Fruit fly (Drosophila melanogaster) whole organism, pupa: Measurements from ENCODE around the gene CG16789.

Source experiments
- CG10348 ChIP-seq: fragments of 200-800 bp; sonication (Bioruptor generic); IDR thresholded peaks from 2 replicates; pipeline ENCODE4 v1.3.6; 2022; ENCODE audit warnings: missing biosample characterization, missing genetic modification characterization
- CG12605 ChIP-seq: fragments of 200-800 bp; sonication (Bioruptor generic); IDR thresholded peaks from 2 replicates; pipeline ENCODE4 v1.3.6; 2022; ENCODE audit warnings: missing biosample characterization, missing genetic modification characterization
- CG13204 ChIP-seq: fragments of 200-800 bp; sonication (Bioruptor generic); optimal IDR thresholded peaks from 2 replicates; lab custom pipeline; 2018; ENCODE audit warnings: missing biosample characterization, mild to moderate bottlenecking, missing genetic modification characterization, moderate library complexity
- CG14655 ChIP-seq: fragments of 200-800 bp; sonication (Bioruptor generic); optimal IDR thresholded peaks from 3 replicates; lab custom pipeline; 2017; ENCODE audit warnings: mild to moderate bottlenecking, missing biosample characterization, missing genetic modification reagents, missing genetic modification characterization
- CG15710 ChIP-seq: fragments of 200-800 bp; sonication (Bioruptor generic); optimal IDR thresholded peaks from 2 replicates; lab custom pipeline; 2018; ENCODE audit warnings: missing biosample characterization, mild to moderate bottlenecking, missing genetic modification characterization, moderate library complexity
- CG17806 ChIP-seq: fragments of 200-800 bp; sonication (Bioruptor generic); optimal IDR thresholded peaks from 2 replicates; lab custom pipeline; 2018; ENCODE audit warnings: missing biosample characterization, mild to moderate bottlenecking, missing genetic modification characterization, moderate library complexity
- CG32121 ChIP-seq: fragments of 200-800 bp; sonication (Bioruptor generic); IDR thresholded peaks from 2 replicates; pipeline ENCODE4 v1.3.6; 2022; ENCODE audit warnings: missing biosample characterization, missing genetic modification characterization
- CG34367 ChIP-seq: fragments of 200-800 bp; sonication (Bioruptor generic); optimal IDR thresholded peaks from 2 replicates; lab custom pipeline; 2018; ENCODE audit warnings: missing biosample characterization, mild to moderate bottlenecking, missing genetic modification characterization
- CG4496 ChIP-seq: fragments of 200-800 bp; sonication (Bioruptor generic); IDR thresholded peaks from 3 replicates; pipeline ENCODE4 v1.3.6; 2022; ENCODE audit warnings: missing biosample characterization, missing genetic modification characterization
- CG8159 ChIP-seq: fragments of 200-800 bp; sonication (Bioruptor generic); optimal IDR thresholded peaks from 3 replicates; lab custom pipeline; 2018; ENCODE audit warnings: missing biosample characterization, mild to moderate bottlenecking, missing genetic modification characterization, moderate library complexity
- CG8301 ChIP-seq: fragments of 200-800 bp; sonication (Bioruptor generic); optimal IDR thresholded peaks from 2 replicates; lab custom pipeline; 2018; ENCODE audit warnings: missing biosample characterization, mild to moderate bottlenecking, missing genetic modification characterization
- CG9948 ChIP-seq: fragments of 200-800 bp; sonication (Bioruptor generic); optimal IDR thresholded peaks from 2 replicates; lab custom pipeline; 2018; ENCODE audit warnings: missing biosample characterization, mild to moderate bottlenecking, missing genetic modification characterization, moderate library complexity
- D1 ChIP-seq: fragments of 200-800 bp; sonication (Bioruptor generic); optimal IDR thresholded peaks from 2 replicates; lab custom pipeline; 2018; ENCODE audit warnings: missing biosample characterization, mild to moderate bottlenecking, missing genetic modification characterization, moderate library complexity
- EcR ChIP-seq: fragments of 200-800 bp; sonication (Bioruptor generic); optimal IDR thresholded peaks from 3 replicates; lab custom pipeline; 2019; ENCODE audit warnings: missing biosample characterization, missing genetic modification characterization, mild to moderate bottlenecking, moderate library complexity, missing genetic modification reagents
- Ets98B ChIP-seq: fragments of 200-800 bp; sonication (Bioruptor generic); IDR thresholded peaks from 2 replicates; pipeline ENCODE4 v1.3.6; 2022; ENCODE audit warnings: missing biosample characterization, missing genetic modification characterization
- Pif1A ChIP-seq: fragments of 200-800 bp; sonication (Bioruptor generic); optimal IDR thresholded peaks from 3 replicates; lab custom pipeline; 2016; ENCODE audit warnings: missing biosample characterization, missing genetic modification characterization
- Pif1B ChIP-seq: fragments of 200-800 bp; sonication (Bioruptor generic); optimal IDR thresholded peaks from 3 replicates; lab custom pipeline; 2016; ENCODE audit warnings: missing biosample characterization, missing genetic modification characterization
- Snoo ChIP-seq: fragments of 200-800 bp; sonication (Bioruptor generic); optimal IDR thresholded peaks from 3 replicates; lab custom pipeline; 2017; ENCODE audit warnings: missing biosample characterization, mild to moderate bottlenecking, missing genetic modification characterization, inconsistent platforms
- fd96Ca ChIP-seq: fragments of 200-800 bp; sonication (Bioruptor generic); IDR thresholded peaks from 3 replicates; pipeline ENCODE4 v1.3.6; 2022; ENCODE audit warnings: missing biosample characterization, missing genetic modification characterization
- gl ChIP-seq: fragments of 200-800 bp; sonication (Bioruptor generic); optimal IDR thresholded peaks from 2 replicates; lab custom pipeline; 2018; ENCODE audit warnings: missing biosample characterization, mild to moderate bottlenecking, missing genetic modification characterization
- rn ChIP-seq: fragments of 200-800 bp; sonication (Bioruptor generic); IDR thresholded peaks from 2 replicates; pipeline ENCODE4 v1.3.6; 2022; ENCODE audit warnings: missing biosample characterization, missing genetic modification characterization

Gene CG16789

DNA sequence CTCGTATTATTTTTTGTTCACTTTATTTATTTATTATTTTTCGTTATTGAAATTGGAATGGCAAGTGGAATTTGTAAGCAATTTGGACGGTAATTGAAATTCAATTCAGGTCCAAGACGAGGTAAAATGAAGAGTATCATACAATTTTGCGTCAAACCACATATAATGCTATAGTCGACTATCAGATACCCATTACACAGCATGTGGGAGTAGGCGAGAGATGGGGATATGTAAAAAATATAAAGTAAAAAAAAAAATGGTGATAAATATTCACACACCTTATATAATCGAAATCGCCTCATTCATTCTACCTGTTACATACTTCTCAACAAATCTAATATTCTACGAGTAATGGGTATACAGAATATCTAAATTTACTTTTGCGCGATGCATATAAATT is 46.2 kb downstream of the CG16789 start:
- TF ChIP-seq CG8301 (tag; lab: Kevin White, UChicago), result no peak
- no peak for TF ChIP-seq rn (GFP tag; lab: Robert Waterston, UW)
- TF ChIP-seq CG17806 (tag; lab: Kevin White, UChicago), result no peak
- TF ChIP-seq CG13204 (GFP tag; lab: Kevin White, UChicago), result no peak
- no peak for TF ChIP-seq CG4496 (GFP tag; lab: Robert Waterston, UW)
- TF ChIP-seq gl (tag; lab: Kevin White, UChicago), result no peak

DNA sequence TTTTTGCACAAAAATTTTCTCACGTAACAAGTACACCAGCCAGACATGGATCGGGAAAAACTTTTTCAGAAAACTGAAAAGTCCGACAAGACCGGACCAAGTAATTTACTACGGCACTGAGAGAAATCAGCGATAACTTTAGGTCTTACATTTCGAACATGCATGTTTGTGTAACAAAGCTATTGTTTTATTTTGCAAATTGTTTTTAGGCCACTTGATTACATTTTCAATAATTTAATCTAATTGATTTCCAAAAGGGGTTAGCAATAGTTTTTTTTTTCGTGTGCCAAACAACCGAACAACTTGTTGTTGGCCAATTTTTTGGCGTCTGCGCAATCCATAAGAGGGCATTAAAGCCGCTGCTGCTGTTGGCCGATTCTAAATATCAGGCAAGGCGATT is 47.1 kb downstream of the CG16789 start:
- TF ChIP-seq CG12605 (GFP tag; lab: Robert Waterston, UW), result peak; percentile 90
- TF ChIP-seq gl (tag; lab: Kevin White, UChicago), result no peak
- peak; percentile 94 for TF ChIP-seq fd96Ca (GFP tag; lab: Robert Waterston, UW)
- peak; percentile 84 for TF ChIP-seq Snoo
- peak; percentile 95 for TF ChIP-seq Ets98B
- peak; percentile 87 for TF ChIP-seq CG8301 (tag; lab: Kevin White, UChicago)
- peak; percentile 29 for TF ChIP-seq CG34367 (tag; lab: Kevin White, UChicago)
- TF ChIP-seq CG8159, result peak; percentile 62
- peak; percentile 96 for TF ChIP-seq CG4496 (GFP tag; lab: Robert Waterston, UW)
- TF ChIP-seq CG15710 (tag; lab: Kevin White, UChicago), result peak; percentile 24
- TF ChIP-seq CG32121, result peak; percentile 95
- peak; percentile 84 for TF ChIP-seq Pif1B
- TF ChIP-seq CG9948 (tag; lab: Kevin White, UChicago), result peak; percentile 52
- peak; percentile 65 for TF ChIP-seq CG10348
- TF ChIP-seq D1 (tag; lab: Kevin White, UChicago), result no peak
- TF ChIP-seq rn (GFP tag; lab: Robert Waterston, UW), result peak; percentile 84
- no peak for TF ChIP-seq CG13204 (GFP tag; lab: Kevin White, UChicago)
- peak; percentile 92 for TF ChIP-seq Pif1A (GFP tag; lab: Kevin White, UChicago)
- TF ChIP-seq EcR, result no peak
- peak; percentile 83 for TF ChIP-seq CG14655 (GFP tag; lab: Kevin White, UChicago)
- TF ChIP-seq CG17806 (tag; lab: Kevin White, UChicago), result peak; percentile 70

DNA sequence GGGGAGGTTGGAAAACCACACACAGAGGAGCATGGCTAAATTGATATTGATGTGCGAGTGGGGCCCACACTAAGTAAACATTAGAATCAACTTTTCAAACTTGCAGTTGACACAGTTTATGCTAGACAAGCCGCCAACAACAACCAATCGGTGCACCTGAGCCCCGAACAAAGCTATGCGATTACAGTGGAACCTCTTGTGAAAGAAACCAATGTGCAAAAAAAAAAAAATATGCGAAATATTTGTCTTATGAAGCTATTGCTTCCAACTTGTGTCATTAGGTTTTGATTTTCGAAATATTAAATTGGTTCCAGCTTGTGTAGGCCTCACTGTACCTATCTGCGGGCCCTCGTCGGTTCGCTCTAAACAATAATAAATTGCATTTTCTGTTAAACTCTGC is 52.3 kb downstream of the CG16789 start:
- peak; percentile 51 for TF ChIP-seq CG9948 (tag; lab: Kevin White, UChicago)
- peak; percentile 54 for TF ChIP-seq Pif1A (GFP tag; lab: Kevin White, UChicago)
- TF ChIP-seq CG15710 (tag; lab: Kevin White, UChicago), result peak; percentile 35
- peak; percentile 86 for TF ChIP-seq CG12605 (GFP tag; lab: Robert Waterston, UW)
- TF ChIP-seq fd96Ca (GFP tag; lab: Robert Waterston, UW), result peak; percentile 94
- no peak for TF ChIP-seq EcR
- peak; percentile 93 for TF ChIP-seq CG32121
- TF ChIP-seq CG8159, result peak; percentile 56
- TF ChIP-seq CG34367 (tag; lab: Kevin White, UChicago), result no peak
- peak; percentile 92 for TF ChIP-seq Ets98B
- no peak for TF ChIP-seq gl (tag; lab: Kevin White, UChicago)
- TF ChIP-seq CG4496 (GFP tag; lab: Robert Waterston, UW), result peak; percentile 95
- TF ChIP-seq D1 (tag; lab: Kevin White, UChicago), result no peak
- TF ChIP-seq Snoo, result peak; percentile 13
- peak; percentile 10 for TF ChIP-seq Pif1B
- no peak for TF ChIP-seq CG13204 (GFP tag; lab: Kevin White, UChicago)
- peak; percentile 72; the same call in 1 of the 2 replicates for TF ChIP-seq CG10348
- TF ChIP-seq CG17806 (tag; lab: Kevin White, UChicago), result peak; percentile 51
- peak; percentile 82 for TF ChIP-seq CG8301 (tag; lab: Kevin White, UChicago)
- TF ChIP-seq rn (GFP tag; lab: Robert Waterston, UW), result peak; percentile 81
- TF ChIP-seq CG14655 (GFP tag; lab: Kevin White, UChicago), result peak; percentile 77
- TF ChIP-seq, all 21 proteins: peak for 16
